Worm (Caenorhabditis elegans): ENCODE results near the gene pap-3.

DNA sequence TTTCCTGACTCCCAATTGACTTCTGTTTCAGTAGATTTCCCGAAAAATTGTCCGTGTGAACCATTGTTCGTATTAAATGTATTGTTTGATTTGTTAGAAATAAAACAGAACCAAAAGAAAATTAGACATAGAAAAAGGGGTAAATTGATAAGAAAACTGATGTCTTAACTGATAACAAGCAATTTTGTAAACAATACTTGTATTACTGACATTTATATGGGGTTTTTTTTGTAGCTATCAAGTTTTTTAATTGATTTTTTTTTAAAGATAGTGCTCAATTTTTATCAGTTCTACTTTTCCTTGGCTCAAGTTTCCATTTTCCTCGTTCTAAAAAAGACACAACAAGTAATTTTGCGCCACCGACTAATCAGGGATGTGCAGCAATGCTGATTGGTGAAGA is 19.2 kb downstream of the pap-3 start:
- TF ChIP-seq sea-2 (GFP tag; optimal IDR thresholded peaks at IDR 0.05) (no peak), lin-39 (tag; optimal IDR thresholded peaks at IDR 0.05) (no peak), elt-3 (tag; optimal IDR thresholded peaks at IDR 0.05) (no peak), snpc-4 (tag; optimal IDR thresholded peaks at IDR 0.05) (no peak), ama-1 (optimal IDR thresholded peaks at IDR 0.05) (no peak), nhr-25 (tag; optimal IDR thresholded peaks at IDR 0.05) (no peak), egl-27 (tag; optimal IDR thresholded peaks at IDR 0.05) (no peak), nhr-237 (tag; optimal IDR thresholded peaks at IDR 0.05) (no peak), nfya-1 (tag; optimal IDR thresholded peaks at IDR 0.05; ENCODE audit: insufficient read depth) (no peak), ztf-11 (tag; optimal IDR thresholded peaks at IDR 0.05) (no peak), unc-62 (GFP tag; optimal IDR thresholded peaks at IDR 0.05) (no peak), nhr-11 (tag; optimal IDR thresholded peaks at IDR 0.05) (no peak)
